Fruit fly (Drosophila melanogaster) whole organism, prepupa: Measurements from ENCODE around the gene Arfip.

Experiments used
- Blimp-1 ChIP-seq: fragments of 200-800 bp; sonication (Bioruptor generic); optimal IDR thresholded peaks from 3 replicates; lab custom pipeline; 2017; ENCODE audit warnings: missing biosample characterization, missing genetic modification characterization, mild to moderate bottlenecking, moderate library complexity, missing genetic modification reagents
- CG10631 ChIP-seq: fragments of 200-800 bp; sonication (Bioruptor generic); optimal IDR thresholded peaks from 2 replicates; lab custom pipeline; 2016; ENCODE audit warnings: missing biosample characterization, missing genetic modification characterization
- CG10669 ChIP-seq: fragments of 200-800 bp; sonication (Bioruptor generic); optimal IDR thresholded peaks from 3 replicates; lab custom pipeline; 2018; ENCODE audit warnings: missing biosample characterization, mild to moderate bottlenecking, missing genetic modification characterization, moderate library complexity
- CG11294 ChIP-seq: fragments of 200-800 bp; sonication (Bioruptor generic); IDR thresholded peaks from 2 replicates; pipeline ENCODE4 v1.3.6; 2022; ENCODE audit warnings: missing biosample characterization, missing genetic modification characterization
- CG11762 ChIP-seq: fragments of 200-800 bp; sonication (Bioruptor generic); optimal IDR thresholded peaks from 3 replicates; lab custom pipeline; 2016; ENCODE audit warnings: missing biosample characterization, missing genetic modification characterization; ENCODE audit not compliant: insufficient read depth
- CG11902 ChIP-seq: fragments of 200-800 bp; sonication (Bioruptor generic); optimal IDR thresholded peaks from 3 replicates; lab custom pipeline; 2016; ENCODE audit warnings: missing biosample characterization, missing genetic modification characterization
- CG15336 ChIP-seq: fragments of 200-800 bp; sonication (Bioruptor generic); IDR thresholded peaks from 2 replicates; pipeline ENCODE4 v1.3.6; 2022; ENCODE audit warnings: missing biosample characterization, missing genetic modification characterization
- CG1621 ChIP-seq: fragments of 200-800 bp; sonication (Bioruptor generic); optimal IDR thresholded peaks from 3 replicates; lab custom pipeline; 2018; ENCODE audit warnings: missing biosample characterization, mild to moderate bottlenecking, missing genetic modification characterization
- CG16779 ChIP-seq: fragments of 200-800 bp; sonication (Bioruptor generic); optimal IDR thresholded peaks from 3 replicates; lab custom pipeline; 2017; ENCODE audit warnings: missing biosample characterization, mild to moderate bottlenecking, missing genetic modification characterization
- CG3032 ChIP-seq: fragments of 200-800 bp; optimal IDR thresholded peaks from 2 replicates; lab custom pipeline; 2019; ENCODE audit warnings: missing biosample characterization, mild to moderate bottlenecking, missing genetic modification characterization, moderate library complexity
- CG34406 ChIP-seq: fragments of 200-800 bp; sonication (Bioruptor generic); optimal IDR thresholded peaks from 3 replicates; lab custom pipeline; 2016; ENCODE audit warnings: missing biosample characterization, missing genetic modification characterization
- CG3919 ChIP-seq: fragments of 200-800 bp; sonication (Bioruptor generic); optimal IDR thresholded peaks from 3 replicates; lab custom pipeline; 2016; ENCODE audit warnings: missing biosample characterization, missing genetic modification characterization
- CG4318 ChIP-seq: fragments of 200-800 bp; sonication (Bioruptor generic); optimal IDR thresholded peaks from 3 replicates; lab custom pipeline; 2017; ENCODE audit warnings: missing biosample characterization, mild to moderate bottlenecking, missing genetic modification characterization
- CG6163 ChIP-seq: fragments of 200-800 bp; sonication (Bioruptor generic); IDR thresholded peaks from 3 replicates; pipeline ENCODE4 v1.3.6; 2022; ENCODE audit warnings: missing biosample characterization, missing genetic modification characterization
- CG6792 ChIP-seq: fragments of 200-800 bp; sonication (Bioruptor generic); optimal IDR thresholded peaks from 3 replicates; lab custom pipeline; 2016; ENCODE audit warnings: missing biosample characterization, missing genetic modification characterization
- CG6808 ChIP-seq: fragments of 200-800 bp; sonication (Bioruptor generic); optimal IDR thresholded peaks from 3 replicates; lab custom pipeline; 2017; ENCODE audit warnings: missing biosample characterization, missing genetic modification characterization, mild to moderate bottlenecking, moderate library complexity, missing genetic modification reagents
- CG6854 ChIP-seq: fragments of 200-800 bp; sonication (Bioruptor generic); optimal IDR thresholded peaks from 2 replicates; lab custom pipeline; 2017; ENCODE audit warnings: missing biosample characterization, mild to moderate bottlenecking, missing genetic modification characterization
- CG7368 ChIP-seq: fragments of 200-800 bp; sonication (Bioruptor generic); optimal IDR thresholded peaks from 3 replicates; lab custom pipeline; 2016; ENCODE audit warnings: missing biosample characterization, missing genetic modification characterization
- CG8119 ChIP-seq: fragments of 200-800 bp; sonication (Bioruptor generic); IDR thresholded peaks from 3 replicates; pipeline ENCODE4 v1.3.6; 2022; ENCODE audit warnings: missing biosample characterization, missing genetic modification characterization
- Eip78C ChIP-seq: fragments of 200-800 bp; sonication (Bioruptor generic); peaks from one replicate; lab custom pipeline; 2016; ENCODE audit warnings: missing biosample characterization, missing genetic modification characterization
- Eip93F ChIP-seq: fragments of 200-800 bp; sonication (Bioruptor generic); optimal IDR thresholded peaks from 2 replicates; lab custom pipeline; 2016; ENCODE audit warnings: missing biosample characterization, mild to moderate bottlenecking, missing genetic modification characterization
- Ets21C ChIP-seq: fragments of 200-800 bp; sonication (Bioruptor generic); optimal IDR thresholded peaks from 3 replicates; lab custom pipeline; 2016; ENCODE audit warnings: missing biosample characterization, missing genetic modification characterization
- Ets96B ChIP-seq: fragments of 200-800 bp; optimal IDR thresholded peaks from 2 replicates; lab custom pipeline; 2019; ENCODE audit warnings: missing biosample characterization, mild to moderate bottlenecking, missing genetic modification characterization, moderate library complexity
- Gug ChIP-seq: fragments of 200-800 bp; sonication (Bioruptor generic); IDR thresholded peaks from 2 replicates; pipeline ENCODE4 v1.3.6; 2022; ENCODE audit warnings: missing biosample characterization, missing genetic modification characterization
- Hr38 ChIP-seq: sonication (Bioruptor generic); optimal IDR thresholded peaks from 2 replicates; lab custom pipeline; 2016; ENCODE audit warnings: missing biosample characterization, missing genetic modification characterization
- Hr39 ChIP-seq: fragments of 200-800 bp; sonication (Bioruptor generic); optimal IDR thresholded peaks from 2 replicates; lab custom pipeline; 2016; ENCODE audit warnings: missing biosample characterization, missing genetic modification characterization
- Hr4 ChIP-seq: fragments of 200-800 bp; sonication (Bioruptor generic); optimal IDR thresholded peaks from 3 replicates; lab custom pipeline; 2016; ENCODE audit warnings: missing biosample characterization, missing genetic modification characterization
- Lpt ChIP-seq: fragments of 200-800 bp; sonication (Bioruptor generic); optimal IDR thresholded peaks from 3 replicates; lab custom pipeline; 2016; ENCODE audit warnings: missing biosample characterization, missing genetic modification characterization
- Met ChIP-seq: fragments of 200-800 bp; sonication (Bioruptor generic); optimal IDR thresholded peaks from 3 replicates; lab custom pipeline; 2016; ENCODE audit warnings: missing biosample characterization, missing genetic modification characterization
- Sox14 ChIP-seq: fragments of 200-800 bp; sonication (Bioruptor generic); optimal IDR thresholded peaks from 3 replicates; lab custom pipeline; 2016; ENCODE audit warnings: missing biosample characterization, missing genetic modification characterization
- achi ChIP-seq: fragments of 200-800 bp; sonication (Bioruptor generic); optimal IDR thresholded peaks from 3 replicates; lab custom pipeline; 2016; ENCODE audit warnings: missing biosample characterization, missing genetic modification characterization
- acj6 ChIP-seq: fragments of 200-800 bp; sonication (Bioruptor generic); optimal IDR thresholded peaks from 3 replicates; lab custom pipeline; 2016; ENCODE audit warnings: missing biosample characterization, missing genetic modification characterization
- cyc ChIP-seq: fragments of 200-800 bp; sonication (Bioruptor generic); optimal IDR thresholded peaks from 3 replicates; lab custom pipeline; 2016; ENCODE audit warnings: missing biosample characterization, missing genetic modification characterization
- dsx ChIP-seq: fragments of 200-800 bp; optimal IDR thresholded peaks from 3 replicates; lab custom pipeline; 2019; ENCODE audit warnings: missing biosample characterization, mild to moderate bottlenecking, missing genetic modification characterization, moderate library complexity; ENCODE audit not compliant: poor library complexity, severe bottlenecking
- eg ChIP-seq: fragments of 200-800 bp; sonication (Bioruptor generic); IDR thresholded peaks from 3 replicates; pipeline ENCODE4 v1.3.6; 2022; ENCODE audit warnings: missing biosample characterization, missing genetic modification characterization
- esn ChIP-seq: fragments of 200-800 bp; sonication (Bioruptor generic); optimal IDR thresholded peaks from 2 replicates; lab custom pipeline; 2016; ENCODE audit warnings: missing biosample characterization, mild to moderate bottlenecking, missing genetic modification characterization, moderate library complexity
- fd85E ChIP-seq: fragments of 200-800 bp; sonication (Bioruptor generic); optimal IDR thresholded peaks from 3 replicates; lab custom pipeline; 2016; ENCODE audit warnings: missing biosample characterization, missing genetic modification characterization
- fkh ChIP-seq: fragments of 200-800 bp; sonication (Bioruptor generic); optimal IDR thresholded peaks from 3 replicates; lab custom pipeline; 2017; ENCODE audit warnings: missing biosample characterization, mild to moderate bottlenecking, missing genetic modification characterization, moderate library complexity
- net ChIP-seq: fragments of 200-800 bp; sonication (Bioruptor generic); optimal IDR thresholded peaks from 3 replicates; lab custom pipeline; 2016; ENCODE audit warnings: missing biosample characterization, missing genetic modification characterization
- pdm3 ChIP-seq: fragments of 200-800 bp; sonication (Bioruptor generic); optimal IDR thresholded peaks from 3 replicates; lab custom pipeline; 2016; ENCODE audit warnings: missing biosample characterization, missing genetic modification characterization
- salr ChIP-seq, 2 experiments: fragments of 200-800 bp; sonication (Bioruptor generic); optimal IDR thresholded peaks; 3 replicates each; lab custom pipeline; 2016 to 2018; ENCODE audit warnings: missing biosample characterization in 2 of 2, missing genetic modification characterization in 2 of 2, mild to moderate bottlenecking in 1 of 2
- ss ChIP-seq, 2 experiments: fragments of 200-800 bp; sonication (Bioruptor generic); optimal IDR thresholded peaks; 2 replicates in 1 of 2; 3 replicates in 1 of 2; lab custom pipeline; 2017 to 2018; ENCODE audit warnings: mild to moderate bottlenecking in 2 of 2, missing biosample characterization in 2 of 2, missing genetic modification characterization in 2 of 2, moderate library complexity in 1 of 2
- svp ChIP-seq: fragments of 200-800 bp; sonication (Bioruptor generic); peaks from one replicate; lab custom pipeline; 2016; ENCODE audit warnings: missing biosample characterization, missing genetic modification characterization
- vri ChIP-seq: fragments of 200-800 bp; sonication (Bioruptor generic); optimal IDR thresholded peaks from 3 replicates; lab custom pipeline; 2016; ENCODE audit warnings: missing biosample characterization, mild to moderate bottlenecking, missing genetic modification characterization

Gene Arfip

dm6 chr3R:11216156-11216630, 18.6 kb downstream of the Arfip start, which contains the start of the genes RpS25 and CG4820 (continued):
- TF ChIP-seq cyc (GFP tag; lab: Kevin White, UChicago) (peak; percentile 88), CG10669 (GFP tag; lab: Kevin White, UChicago) (peak; percentile 76), CG6792 (GFP tag; lab: Kevin White, UChicago) (peak; percentile 77), Lpt (peak; percentile 17), Blimp-1 (GFP tag; lab: Kevin White, UChicago) (peak; percentile 67), Ets96B (peak; percentile 41), CG34406 (GFP tag; lab: Kevin White, UChicago) (peak; percentile 82), fkh (GFP tag; lab: Kevin White, UChicago) (peak; percentile 94), CG7368 (peak; percentile 88), salr (GFP tag; optimal IDR thresholded peaks at IDR 0.05; lab: Kevin White, UChicago) (peak in 1 of 2 experiments; percentile 84), Ets21C (GFP tag; lab: Kevin White, UChicago) (peak; percentile 64), dsx (GFP tag; lab: Kevin White, UChicago) (peak; percentile 31), esn (GFP tag; lab: Kevin White, UChicago) (peak; percentile 90), CG6854 (GFP tag; lab: Kevin White, UChicago) (peak; percentile 97), Gug (GFP tag; lab: Robert Waterston, UW) (no peak), CG15336 (GFP tag; lab: Robert Waterston, UW) (peak; percentile 24; the same call in 1 of the 2 replicates), CG6163 (GFP tag; lab: Robert Waterston, UW) (peak; percentile 77; the same call in 2 of the 3 replicates), CG11902 (peak; percentile 53), CG11762 (GFP tag; lab: Kevin White, UChicago) (peak; percentile 60), CG16779 (tag; lab: Kevin White, UChicago) (peak; percentile 71), Eip78C (GFP tag; lab: Kevin White, UChicago) (peak; percentile 96), eg (GFP tag; lab: Robert Waterston, UW) (peak; percentile 82), Eip93F (no peak), ss (GFP tag; optimal IDR thresholded peaks at IDR 0.05; lab: Kevin White, UChicago) (peak; percentile 71 to 86), Sox14 (GFP tag; lab: Kevin White, UChicago) (peak; percentile 83), svp (GFP tag; lab: Kevin White, UChicago) (no peak), CG11294 (GFP tag; lab: Robert Waterston, UW) (0 out of 2 replicates have a peak, but pooled peaks have one; percentile 36), vri (peak; percentile 87)

- TF ChIP-seq CG6163 (GFP tag; lab: Robert Waterston, UW): 0 out of 3 replicates have a peak, but pooled peaks have one; percentile 29
- TF ChIP-seq CG4318 (GFP tag; lab: Kevin White, UChicago): no peak
- TF ChIP-seq CG1621 (tag; lab: Kevin White, UChicago): peak; percentile 45
- TF ChIP-seq fd85E (GFP tag; lab: Kevin White, UChicago): no peak
- TF ChIP-seq cyc (GFP tag; lab: Kevin White, UChicago): peak; percentile 76
- peak; percentile 11 to 67 for TF ChIP-seq ss (GFP tag; optimal IDR thresholded peaks at IDR 0.05; lab: Kevin White, UChicago)
- no peak for TF ChIP-seq CG7368
- TF ChIP-seq Eip93F: no peak
- peak; percentile 75 for TF ChIP-seq Hr39 (GFP tag; lab: Kevin White, UChicago)
- peak; percentile 64 for TF ChIP-seq achi
- peak; percentile 76 for TF ChIP-seq CG10631
- peak; percentile 83 for TF ChIP-seq esn (GFP tag; lab: Kevin White, UChicago)
- TF ChIP-seq Gug (GFP tag; lab: Robert Waterston, UW): 0 out of 2 replicates have a peak, but pooled peaks have one; percentile 54
- TF ChIP-seq Sox14 (GFP tag; lab: Kevin White, UChicago): peak; percentile 82
- TF ChIP-seq Met (GFP tag; lab: Kevin White, UChicago): peak; percentile 76
- peak; percentile 61 for TF ChIP-seq acj6 (GFP tag; lab: Kevin White, UChicago)
- TF ChIP-seq svp (GFP tag; lab: Kevin White, UChicago): no peak
- peak; percentile 65 for TF ChIP-seq CG10669 (GFP tag; lab: Kevin White, UChicago)
- peak; percentile 60 for TF ChIP-seq CG15336 (GFP tag; lab: Robert Waterston, UW)
- TF ChIP-seq Ets96B: peak; percentile 62
- TF ChIP-seq CG11294 (GFP tag; lab: Robert Waterston, UW): peak; percentile 47; the same call in 1 of the 2 replicates
- TF ChIP-seq CG34406 (GFP tag; lab: Kevin White, UChicago): peak; percentile 50
- TF ChIP-seq CG11902: peak; percentile 67
- peak; percentile 87 for TF ChIP-seq Hr4 (GFP tag; lab: Kevin White, UChicago)
- peak; percentile 44 for TF ChIP-seq net (GFP tag; lab: Kevin White, UChicago)
- peak; percentile 69 for TF ChIP-seq pdm3 (GFP tag; lab: Kevin White, UChicago)
- TF ChIP-seq Hr38 (GFP tag; lab: Kevin White, UChicago): no peak
- peak; percentile 62 for TF ChIP-seq CG3919 (GFP tag; lab: Kevin White, UChicago)
- TF ChIP-seq dsx (GFP tag; lab: Kevin White, UChicago): peak; percentile 56
- peak; percentile 56 for TF ChIP-seq vri
- TF ChIP-seq Blimp-1 (GFP tag; lab: Kevin White, UChicago): peak; percentile 35
- peak; percentile 40 for TF ChIP-seq fkh (GFP tag; lab: Kevin White, UChicago)
- peak; percentile 44 for TF ChIP-seq CG6808 (GFP tag; lab: Kevin White, UChicago)
- TF ChIP-seq CG3032 (tag; lab: Kevin White, UChicago): peak; percentile 71
- TF ChIP-seq salr (GFP tag; optimal IDR thresholded peaks at IDR 0.05; lab: Kevin White, UChicago): peak in 1 of 2 experiments; percentile 54
- TF ChIP-seq CG8119 (GFP tag; lab: Robert Waterston, UW): peak; percentile 51; the same call in 2 of the 3 replicates
- peak; percentile 58 for TF ChIP-seq Ets21C (GFP tag; lab: Kevin White, UChicago)
These were observed 20.3 kb downstream of the Arfip start, which contains the start of gene ZnT86D for dm6 chr3R:11214449-11214950. TSS of gene ZnT86D (minus strand) at chr3R:11214539.
